Fruit fly (Drosophila melanogaster) whole organism: ENCODE data around the gene Sas10.

Experiments used
- CG8478 ChIP-seq: fragments of >200 bp; optimal IDR thresholded peaks from 2 replicates; lab custom pipeline; 2018; ENCODE audit warnings: inconsistent platforms
- psq ChIP-seq: fragments of >200 bp; optimal IDR thresholded peaks from 2 replicates; lab custom pipeline; 2017
- usp ChIP-seq: fragments of >200 bp; optimal IDR thresholded peaks from 2 replicates; lab custom pipeline; 2017; ENCODE audit warnings: missing biosample characterization, missing genetic modification characterization, mixed read lengths

DNA sequence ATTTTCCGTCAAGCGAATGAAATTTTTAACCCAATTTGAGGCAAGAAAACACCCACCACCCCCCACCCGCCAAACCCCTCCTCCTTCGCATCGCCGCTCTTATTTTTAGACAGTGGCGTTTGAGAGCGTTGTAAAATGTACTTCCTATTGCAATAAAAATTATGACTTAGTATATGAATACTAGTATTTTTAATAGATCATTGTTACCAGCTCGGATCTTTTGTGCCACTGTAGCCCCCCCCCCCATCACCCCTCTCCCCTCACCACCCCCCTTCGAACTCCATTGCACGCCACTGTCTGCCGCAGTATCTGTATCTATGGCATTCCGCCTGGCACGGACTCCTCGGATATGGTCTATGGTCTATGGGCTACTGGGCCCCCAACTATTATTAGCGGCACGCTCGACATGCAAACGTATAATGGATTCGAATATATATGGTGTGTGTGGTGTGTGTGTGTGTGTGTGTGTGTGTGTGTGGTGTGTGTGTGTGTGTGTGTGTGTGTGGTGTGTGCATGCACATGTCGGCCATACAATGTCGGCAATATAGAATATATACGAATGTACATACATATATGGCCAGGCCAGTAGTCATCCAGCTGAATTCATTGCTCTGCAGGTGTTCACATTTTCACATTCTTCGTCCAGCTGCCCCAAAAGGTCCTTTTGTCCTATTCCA, 32.8 kb downstream of the Sas10 start:
- no peak for TF ChIP-seq usp
- no peak for TF ChIP-seq CG8478 (lab: Kevin White, UChicago)
- TF ChIP-seq psq (lab: Kevin White, UChicago): no peak
